Worm (Caenorhabditis elegans): ENCODE measurements around the gene F34D10.9.

ce11 chrIII:3699275-3699674, 30.1 kb downstream of the F34D10.9 start, which contains the start of gene cyn-9:
- TF ChIP-seq unc-62 (GFP tag; optimal IDR thresholded peaks at IDR 0.05) (no peak), tbx-8 (GFP tag; optimal IDR thresholded peaks at IDR 0.05) (no peak), pha-4 (tag; optimal IDR thresholded peaks at IDR 0.05) (no peak), lin-13 (tag; optimal IDR thresholded peaks at IDR 0.05) (no peak), nhr-28 (tag; optimal IDR thresholded peaks at IDR 0.05) (no peak), nhr-12 (tag; optimal IDR thresholded peaks at IDR 0.05) (no peak), blmp-1 (tag; optimal IDR thresholded peaks at IDR 0.05) (no peak), sptf-1 (tag; optimal IDR thresholded peaks at IDR 0.05) (no peak)

All from whole organism, mixed stage, embryonic.